Worm (Caenorhabditis elegans): ENCODE measurements around the gene F59B10.4.

The F59B10.4 gene

DNA sequence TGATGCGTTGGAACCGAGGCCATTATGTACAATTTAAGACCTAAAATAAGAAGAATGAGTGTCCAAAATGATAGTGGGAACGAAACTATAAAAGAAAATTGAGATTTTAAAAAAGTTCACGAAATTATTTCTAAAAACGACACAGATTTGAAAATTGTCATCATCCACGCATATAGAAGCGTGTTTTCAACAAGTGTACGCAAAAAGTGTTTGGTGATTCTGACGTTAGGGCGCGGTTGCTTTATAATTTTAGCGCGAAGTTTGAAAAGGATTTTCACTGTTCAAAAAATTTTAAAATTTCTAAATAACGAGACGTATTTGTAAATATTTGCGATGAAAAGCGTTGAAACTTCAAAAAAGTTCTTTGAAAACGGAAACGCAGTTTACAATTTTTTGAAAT is 44.5 kb upstream of the F59B10.4 start, which contains the start of gene cdc-48.1 (continued):
- peak; percentile 100 for TF ChIP-seq nhr-90 (tag; optimal IDR thresholded peaks at IDR 0.05; ENCODE audit: poor library complexity)
- peak; percentile 100 for TF ChIP-seq efl-1 (optimal IDR thresholded peaks at IDR 0.05)
- peak; percentile 100 for TF ChIP-seq efl-1 (GFP tag; optimal IDR thresholded peaks at IDR 0.05 in 1 of 2)
- TF ChIP-seq fkh-4 (tag; optimal IDR thresholded peaks at IDR 0.05; ENCODE audit: borderline replicate concordance), result peak; percentile 93
- TF ChIP-seq tlp-1 (tag; optimal IDR thresholded peaks at IDR 0.05), result no peak
- peak; percentile 100 for TF ChIP-seq skn-1 (tag; optimal IDR thresholded peaks at IDR 0.05)
- TF ChIP-seq ceh-8 (GFP tag; optimal IDR thresholded peaks at IDR 0.05), result peak; percentile 99
- peak; percentile 100 for TF ChIP-seq lin-13 (GFP tag; optimal IDR thresholded peaks at IDR 0.05)
- TF ChIP-seq mep-1 (tag; optimal IDR thresholded peaks at IDR 0.05), result peak; percentile 100
- peak; percentile 100 for TF ChIP-seq nhr-19 (GFP tag; conservative IDR thresholded peaks at IDR 0.05)
- TF ChIP-seq sup-37 (GFP tag; optimal IDR thresholded peaks at IDR 0.05), result peak; percentile 99
- TF ChIP-seq lin-14 (GFP tag; optimal IDR thresholded peaks at IDR 0.05), result peak; percentile 100
- TF ChIP-seq nhr-77 (tag; optimal IDR thresholded peaks at IDR 0.05), result peak; percentile 100
- TF ChIP-seq F16B12.6 (tag; optimal IDR thresholded peaks at IDR 0.05), result peak; percentile 81
- TF ChIP-seq grh-1 (GFP tag; IDR thresholded peaks at IDR 0.05), result peak; percentile 100
- TF ChIP-seq aly-2 (tag; optimal IDR thresholded peaks at IDR 0.05), result peak; percentile 100
- peak; percentile 100 for TF ChIP-seq xbp-1 (tag; optimal IDR thresholded peaks at IDR 0.05)
- peak in 1 of 2 experiments; percentile 98 for TF ChIP-seq ztf-11 (tag; optimal IDR thresholded peaks at IDR 0.05)
- TF ChIP-seq fos-1 (tag; optimal IDR thresholded peaks at IDR 0.05), result peak; percentile 100
- TF ChIP-seq pqm-1 (tag; optimal IDR thresholded peaks at IDR 0.05), result peak; percentile 83
- TF ChIP-seq sptf-1 (tag; optimal IDR thresholded peaks at IDR 0.05), result no peak
- TF ChIP-seq ztf-4 (tag; optimal IDR thresholded peaks at IDR 0.05), result peak; percentile 100
- TF ChIP-seq unc-130 (tag; optimal IDR thresholded peaks at IDR 0.05), result peak; percentile 100
- TF ChIP-seq ets-5 (GFP tag; IDR thresholded peaks at IDR 0.05), result peak; percentile 97; the same call in 1 of the 2 replicates
- TF ChIP-seq unc-98 (GFP tag; IDR thresholded peaks at IDR 0.05), result peak; percentile 95
- TF ChIP-seq nhr-84 (tag; optimal IDR thresholded peaks at IDR 0.05), result peak; percentile 98
- peak; percentile 100 for TF ChIP-seq C16A3.4 (tag; optimal IDR thresholded peaks at IDR 0.05)
- peak; percentile 100 for TF ChIP-seq vab-15 (tag; optimal IDR thresholded peaks at IDR 0.05)
- peak; percentile 96 for TF ChIP-seq zip-4 (GFP tag; optimal IDR thresholded peaks at IDR 0.05)
- TF ChIP-seq blmp-1 (tag; optimal IDR thresholded peaks at IDR 0.05), result peak; percentile 95
- peak; percentile 100 for TF ChIP-seq fkh-8 (tag; optimal IDR thresholded peaks at IDR 0.05)
- TF ChIP-seq pax-3 (tag; optimal IDR thresholded peaks at IDR 0.05), result peak; percentile 99
- peak; percentile 100 for TF ChIP-seq tbx-2 (tag; optimal IDR thresholded peaks at IDR 0.05)
- no peak for TF ChIP-seq alr-1 (tag; optimal IDR thresholded peaks at IDR 0.05; ENCODE audit: borderline replicate concordance)
- TF ChIP-seq irx-1 (tag; optimal IDR thresholded peaks at IDR 0.05), result peak; percentile 99
- peak; percentile 91 for TF ChIP-seq ceh-63 (GFP tag; optimal IDR thresholded peaks at IDR 0.05)
- TF ChIP-seq egl-27 (tag; optimal IDR thresholded peaks at IDR 0.05), result peak; percentile 90 to 100
- no peak for TF ChIP-seq hlh-17 (GFP tag; optimal IDR thresholded peaks at IDR 0.05; ENCODE audit: borderline replicate concordance)
- peak; percentile 100 for TF ChIP-seq snu-23 (GFP tag; optimal IDR thresholded peaks at IDR 0.05)
- peak; percentile 100 for TF ChIP-seq nhr-237 (tag; optimal IDR thresholded peaks at IDR 0.05)
- peak; percentile 100 for TF ChIP-seq dpl-1 (GFP tag; optimal IDR thresholded peaks at IDR 0.05)
- peak; percentile 100 for TF ChIP-seq nhr-11 (tag; optimal IDR thresholded peaks at IDR 0.05)
- peak; percentile 91 for TF ChIP-seq pag-3 (tag; optimal IDR thresholded peaks at IDR 0.05; ENCODE audit: borderline replicate concordance, insufficient read depth)
- peak; percentile 68 for TF ChIP-seq ceh-90 (tag; optimal IDR thresholded peaks at IDR 0.05)
- TF ChIP-seq elt-3 (tag; optimal IDR thresholded peaks at IDR 0.05), result peak; percentile 99 to 100 (median 100)
- TF ChIP-seq ceh-82 (tag; optimal IDR thresholded peaks at IDR 0.05), result peak; percentile 100
- TF ChIP-seq efl-3 (GFP tag; optimal IDR thresholded peaks at IDR 0.05), result peak; percentile 88
- peak; percentile 88 for TF ChIP-seq nhr-76 (tag; optimal IDR thresholded peaks at IDR 0.05)
- TF ChIP-seq aha-1 (tag; optimal IDR thresholded peaks at IDR 0.05), result peak; percentile 97
- TF ChIP-seq rnt-1 (tag; optimal IDR thresholded peaks at IDR 0.05), result peak; percentile 100
- TF ChIP-seq jun-1 (tag; optimal IDR thresholded peaks at IDR 0.05), result peak; percentile 99
- peak; percentile 24 for TF ChIP-seq Y116A8C.19 (tag; optimal IDR thresholded peaks at IDR 0.05; ENCODE audit: borderline replicate concordance)

Measured in whole organism, L1 larva.